Fruit fly (Drosophila melanogaster): ENCODE data around the gene CG8132.

The CG8132 gene

DNA sequence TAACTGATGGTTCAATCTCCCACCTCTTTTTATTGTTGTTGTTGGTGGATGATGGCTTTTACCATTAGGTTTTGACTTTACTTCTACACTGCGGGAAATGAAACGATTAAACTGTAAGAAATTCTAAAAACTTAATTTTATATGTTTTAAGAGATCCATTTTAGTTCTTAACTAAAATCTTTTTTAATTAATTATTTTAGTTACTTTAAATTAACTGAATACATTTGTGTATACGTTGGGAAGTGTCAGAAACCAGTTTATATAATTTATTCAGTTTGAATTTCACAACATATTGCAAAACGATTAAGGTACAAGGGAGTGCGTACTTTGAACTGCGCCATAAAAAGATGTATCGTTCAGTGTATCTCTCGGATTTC lies 48.0 kb upstream of the CG8132 start (continued):
- no peak for TF ChIP-seq slbo (GFP tag; IDR thresholded peaks at IDR 0.05)
- TF ChIP-seq Rx (GFP tag; IDR thresholded peaks at IDR 0.05) = no peak
- peak; percentile 70 for TF ChIP-seq lbe (GFP tag; optimal IDR thresholded peaks at IDR 0.05)
- TF ChIP-seq hbn (GFP tag; IDR thresholded peaks at IDR 0.05; ENCODE audit: partially characterized antibody) = no peak
- TF ChIP-seq trh (GFP tag; optimal IDR thresholded peaks at IDR 0.05) = peak; percentile 36
- no peak for TF ChIP-seq CkIIα-i1 (GFP tag; IDR thresholded peaks at IDR 0.05)
- peak; percentile 78 for TF ChIP-seq CG12155 (GFP tag; optimal IDR thresholded peaks at IDR 0.05)
- peak; percentile 84 for TF ChIP-seq Spps (tag; optimal IDR thresholded peaks at IDR 0.05)
- TF ChIP-seq CG10654 (GFP tag; optimal IDR thresholded peaks at IDR 0.05) = peak; percentile 75
- TF ChIP-seq NfI (GFP tag; optimal IDR thresholded peaks at IDR 0.05) = peak; percentile 83
- no peak for TF ChIP-seq klu (GFP tag; IDR thresholded peaks at IDR 0.05)
- TF ChIP-seq p53 (GFP tag; optimal IDR thresholded peaks at IDR 0.05) = no peak
- TF ChIP-seq HLH3B (GFP tag; IDR thresholded peaks at IDR 0.05) = no peak
- no peak for TF ChIP-seq zfh1 (GFP tag; IDR thresholded peaks at IDR 0.05)
- no peak for TF ChIP-seq esg (GFP tag; conservative IDR thresholded peaks at IDR 0.05)
- no peak for TF ChIP-seq Dll (GFP tag; IDR thresholded peaks at IDR 0.05; ENCODE audit: partially characterized antibody)
- TF ChIP-seq CG10979 (tag; optimal IDR thresholded peaks at IDR 0.05) = peak; percentile 93
- TF ChIP-seq schlank (tag; optimal IDR thresholded peaks at IDR 0.05) = peak; percentile 44
- TF ChIP-seq CG11398 (GFP tag; optimal IDR thresholded peaks at IDR 0.05) = no peak
- TF ChIP-seq slou (GFP tag; optimal IDR thresholded peaks at IDR 0.05) = peak; percentile 48
- no peak for TF ChIP-seq ap (GFP tag; IDR thresholded peaks at IDR 0.05)
- TF ChIP-seq ftz-f1 (GFP tag; optimal IDR thresholded peaks at IDR 0.05) = no peak
- TF ChIP-seq Nf-YB (GFP tag; optimal IDR thresholded peaks at IDR 0.05) = peak; percentile 79
- peak; percentile 13 for TF ChIP-seq maf-S (GFP tag; optimal IDR thresholded peaks at IDR 0.05)
- no peak for TF ChIP-seq CG17328 (GFP tag; IDR thresholded peaks at IDR 0.05)
- TF ChIP-seq CG9727 (GFP tag; optimal IDR thresholded peaks at IDR 0.05) = peak; percentile 92
- TF ChIP-seq CG18764 (GFP tag; optimal IDR thresholded peaks at IDR 0.05) = peak; percentile 81
- TF ChIP-seq CG5245 (GFP tag; optimal IDR thresholded peaks at IDR 0.05) = peak; percentile 62
- TF ChIP-seq exex (tag; optimal IDR thresholded peaks at IDR 0.05) = peak; percentile 51
- TF ChIP-seq ems (GFP tag; optimal IDR thresholded peaks at IDR 0.05) = peak; percentile 67
- no peak for TF ChIP-seq cg (GFP tag; optimal IDR thresholded peaks at IDR 0.05)
- TF ChIP-seq CG2120 (GFP tag; optimal IDR thresholded peaks at IDR 0.05) = peak; percentile 72
- no peak for TF ChIP-seq prd (optimal IDR thresholded peaks at IDR 0.05)
- no peak for TF ChIP-seq prd (GFP tag; IDR thresholded peaks at IDR 0.05)
- TF ChIP-seq gcm (GFP tag; optimal IDR thresholded peaks at IDR 0.05) = peak; percentile 89
- peak; percentile 78 for TF ChIP-seq Max (GFP tag; optimal IDR thresholded peaks at IDR 0.05)
- TF ChIP-seq tll (GFP tag; optimal IDR thresholded peaks at IDR 0.05) = peak in 1 of 2 experiments; percentile 68
- peak; percentile 55; the same call in 1 of the 4 replicates for TF ChIP-seq Gug (GFP tag; IDR thresholded peaks at IDR 0.05)
- TF ChIP-seq tup (GFP tag; optimal IDR thresholded peaks at IDR 0.05) = peak; percentile 43
- no peak for TF ChIP-seq Adf1 (GFP tag; IDR thresholded peaks at IDR 0.05)
- no peak for TF ChIP-seq Scr (GFP tag; IDR thresholded peaks at IDR 0.05; ENCODE audit: partially characterized antibody)
- peak; percentile 6 for TF ChIP-seq CG13624 (GFP tag; optimal IDR thresholded peaks at IDR 0.05)
- TF ChIP-seq emc (GFP tag; optimal IDR thresholded peaks at IDR 0.05) = no peak
- TF ChIP-seq CG8388 (GFP tag; optimal IDR thresholded peaks at IDR 0.05) = peak; percentile 92
- TF ChIP-seq CG15269 (tag; optimal IDR thresholded peaks at IDR 0.05) = peak; percentile 92
- TF ChIP-seq CG34422 (GFP tag; IDR thresholded peaks at IDR 0.05) = no peak
- peak; percentile 64 for TF ChIP-seq kah (GFP tag; optimal IDR thresholded peaks at IDR 0.05)
- TF ChIP-seq ATbp (GFP tag; optimal IDR thresholded peaks at IDR 0.05) = peak; percentile 88
- TF ChIP-seq BEAF-32 (GFP tag; optimal IDR thresholded peaks at IDR 0.05) = no peak
- peak; percentile 60 for TF ChIP-seq CG16815 (GFP tag; optimal IDR thresholded peaks at IDR 0.05)
- peak; percentile 91 for TF ChIP-seq CG12659 (GFP tag; optimal IDR thresholded peaks at IDR 0.05)
- TF ChIP-seq CG6175 (GFP tag; IDR thresholded peaks at IDR 0.05) = no peak
